Worm (Caenorhabditis elegans) whole organism, young adult: ENCODE results near the gene ncs-6.

ENCODE experiments used
- C06A6.2 ChIP-seq: fragments of 200-800 bp; sonication (Bioruptor generic); conservative IDR thresholded peaks from 2 replicates; pipeline ENCODE4 v1.3.6; 2022; ENCODE audit warnings: missing genetic modification characterization, missing compliant biosample characterization
- Y53F4B.3 ChIP-seq: fragments of 200-800 bp; sonication (Bioruptor generic); IDR thresholded peaks from 2 replicates; pipeline ENCODE4 v1.3.6; 2022; ENCODE audit warnings: missing genetic modification reagents, missing genetic modification characterization, missing compliant biosample characterization
- Y53G8AR.9 ChIP-seq: fragments of 200-800 bp; sonication (Bioruptor generic); conservative IDR thresholded peaks from 2 replicates; pipeline ENCODE4 v1.3.6; 2022; ENCODE audit warnings: missing genetic modification reagents, missing genetic modification characterization, missing compliant biosample characterization
- Y56A3A.18 ChIP-seq: fragments of 200-800 bp; sonication (Bioruptor generic); IDR thresholded peaks from 2 replicates; pipeline ENCODE4 v1.3.6; 2022; ENCODE audit warnings: missing genetic modification reagents, missing genetic modification characterization, missing compliant biosample characterization
- Y95B8A.8 ChIP-seq: fragments of 200-800 bp; sonication (Bioruptor generic); IDR thresholded peaks from 2 replicates; pipeline ENCODE4 v1.3.6; 2022; ENCODE audit warnings: missing genetic modification reagents, missing genetic modification characterization, missing compliant biosample characterization
- ZK185.1 ChIP-seq: sonication (generic microtip); optimal IDR thresholded peaks from 2 replicates; lab custom pipeline; 2016; ENCODE audit warnings: mild to moderate bottlenecking, missing genetic modification characterization, missing compliant biosample characterization; ENCODE audit not compliant: poor library complexity, severe bottlenecking
- aptf-2 ChIP-seq: fragments of 200-800 bp; sonication (Bioruptor generic); conservative IDR thresholded peaks from 2 replicates; pipeline ENCODE4 v1.3.6; 2022; ENCODE audit warnings: missing genetic modification reagents, missing genetic modification characterization, missing compliant biosample characterization
- attf-5 ChIP-seq: fragments of 200-800 bp; sonication (Bioruptor generic); optimal IDR thresholded peaks from 2 replicates; lab custom pipeline; 2018; ENCODE audit warnings: mild to moderate bottlenecking, missing genetic modification characterization, missing compliant biosample characterization
- cebp-1 ChIP-seq, 2 experiments: fragments of 200-800 bp in 1 of 2; sonication (Bioruptor generic) in 1 of 2; sonication (generic microtip) in 1 of 2; IDR thresholded peaks in 1 of 2; optimal IDR thresholded peaks in 1 of 2; 2 replicates each; pipeline versions ENCODE4 v1.3.6 to Lab custom; 2017 to 2022; ENCODE audit warnings: missing compliant biosample characterization in 2 of 2, missing genetic modification characterization in 2 of 2, mild to moderate bottlenecking in 1 of 2, missing genetic modification reagents in 1 of 2, moderate library complexity in 1 of 2
- ceh-27 ChIP-seq: fragments of 200-800 bp; sonication (Bioruptor generic); optimal IDR thresholded peaks from 2 replicates; lab custom pipeline; 2018; ENCODE audit warnings: mild to moderate bottlenecking, missing genetic modification characterization, moderate library complexity, missing compliant biosample characterization
- ceh-58 ChIP-seq: fragments of 200-800 bp; sonication (Bioruptor generic); IDR thresholded peaks from 2 replicates; pipeline ENCODE4 v1.3.6; 2022; ENCODE audit warnings: missing genetic modification characterization, missing compliant biosample characterization
- him-1 ChIP-seq: sonication (generic microtip); optimal IDR thresholded peaks from 2 replicates; lab custom pipeline; 2016; ENCODE audit warnings: missing genotype, missing genetic modification reagents, missing genetic modification characterization, missing compliant biosample characterization
- hmg-1.2 ChIP-seq: fragments of 200-800 bp; sonication (Bioruptor generic); IDR thresholded peaks from 2 replicates; pipeline ENCODE4 v1.3.6; 2022; ENCODE audit warnings: missing genetic modification reagents, missing genetic modification characterization, missing compliant biosample characterization
- hmg-20 ChIP-seq: fragments of 200-800 bp; sonication (Bioruptor generic); IDR thresholded peaks from 2 replicates; pipeline ENCODE4 v1.3.6; 2022; ENCODE audit warnings: missing genetic modification reagents, missing genetic modification characterization, missing compliant biosample characterization
- hrde-1 ChIP-seq: sonication (generic microtip); optimal IDR thresholded peaks from 2 replicates; lab custom pipeline; 2016; ENCODE audit warnings: missing genetic modification characterization, mild to moderate bottlenecking, missing compliant biosample characterization, moderate library complexity, missing genotype, missing genetic modification reagents, borderline replicate concordance
- let-607 ChIP-seq, 2 experiments: fragments of 200-800 bp in 1 of 2; sonication (Bioruptor generic) in 1 of 2; sonication (generic microtip) in 1 of 2; optimal IDR thresholded peaks; 2 replicates each; lab custom pipeline; 2016 to 2018; ENCODE audit warnings: mild to moderate bottlenecking in 2 of 2, missing compliant biosample characterization in 2 of 2, missing genetic modification characterization in 2 of 2, moderate library complexity in 2 of 2, missing genotype in 1 of 2
- lir-1 ChIP-seq: fragments of 200-800 bp; sonication (Bioruptor generic); conservative IDR thresholded peaks from 2 replicates; pipeline ENCODE4 v1.3.6; 2022; ENCODE audit warnings: missing genetic modification reagents, missing genetic modification characterization, missing compliant biosample characterization
- lsl-1 ChIP-seq: fragments of 200-800 bp; sonication (Bioruptor generic); optimal IDR thresholded peaks from 2 replicates; lab custom pipeline; 2018; ENCODE audit warnings: mild to moderate bottlenecking, missing genetic modification characterization, moderate library complexity, missing compliant biosample characterization
- madf-6 ChIP-seq: fragments of 200-800 bp; sonication (Bioruptor generic); IDR thresholded peaks from 2 replicates; pipeline ENCODE4 v1.3.6; 2022; ENCODE audit warnings: missing genetic modification reagents, missing genetic modification characterization, missing compliant biosample characterization
- mcd-1 ChIP-seq: fragments of 200-800 bp; sonication (Bioruptor generic); IDR thresholded peaks from 2 replicates; pipeline ENCODE4 v1.3.6; 2022; ENCODE audit warnings: missing genetic modification reagents, missing genetic modification characterization, missing compliant biosample characterization
- mes-4 ChIP-seq: sonication (generic microtip); optimal IDR thresholded peaks from 2 replicates; lab custom pipeline; 2016; ENCODE audit warnings: missing genotype, missing genetic modification characterization, missing compliant biosample characterization
- nhr-27 ChIP-seq: fragments of 200-800 bp; sonication (Bioruptor generic); optimal IDR thresholded peaks from 2 replicates; lab custom pipeline; 2018; ENCODE audit warnings: mild to moderate bottlenecking, missing genetic modification characterization, moderate library complexity, missing compliant biosample characterization
- tlf-1 ChIP-seq: fragments of 200-800 bp; sonication (Bioruptor generic); optimal IDR thresholded peaks from 2 replicates; lab custom pipeline; 2018; ENCODE audit warnings: mild to moderate bottlenecking, missing genetic modification characterization, missing compliant biosample characterization
- unc-62 ChIP-seq: fragments of 150-350 bp; optimal IDR thresholded peaks from 2 replicates; lab custom pipeline; 2014; ENCODE audit warnings: missing biosample characterization, missing genetic modification reagents, missing genetic modification characterization
- ztf-25 ChIP-seq: fragments of 200-800 bp; sonication (Bioruptor generic); IDR thresholded peaks from 2 replicates; pipeline ENCODE4 v1.3.6; 2022; ENCODE audit warnings: missing genetic modification reagents, missing genetic modification characterization, missing compliant biosample characterization
- ztf-28 ChIP-seq: fragments of 200-800 bp; sonication (Bioruptor generic); IDR thresholded peaks from 2 replicates; pipeline ENCODE4 v1.3.6; 2022; ENCODE audit warnings: missing genetic modification reagents, missing genetic modification characterization, missing compliant biosample characterization

The ncs-6 gene

ce11 chrII:3482231-3482630 lies 46.1 kb downstream of the ncs-6 start, which contains the start of gene smu-2 (continued):
- peak; percentile 66; the same call in 1 of the 2 replicates for TF ChIP-seq aptf-2 (GFP tag; lab: Robert Waterston, UW)
- TF ChIP-seq hmg-1.2 (GFP tag; lab: Robert Waterston, UW) = peak; percentile 49; the same call in 1 of the 2 replicates
- TF ChIP-seq ztf-25 (GFP tag; lab: Robert Waterston, UW) = 0 out of 2 replicates have a peak, but pooled peaks have one; percentile 32

ce11 chrII:3481584-3481983 lies 46.7 kb downstream of the ncs-6 start, which contains the start of gene Y49F6B.8:
Gene Y49F6B.8, minus strand, starts transcription at chrII:3481684.
- TF ChIP-seq Y53F4B.3 (no peak), ztf-28 (GFP tag; lab: Robert Waterston, UW) (no peak)

ce11 chrII:3477171-3477570 lies 51.1 kb downstream of the ncs-6 start, which contains the start of gene fbxb-104:
Gene fbxb-104, minus strand, starts transcription at chrII:3477271.
- TF ChIP-seq ZK185.1 (tag; lab: Kevin White, UChicago) (no peak), Y53G8AR.9 (GFP tag; lab: Robert Waterston, UW) (no peak), Y95B8A.8 (no peak), lsl-1 (GFP tag; lab: Kevin White, UChicago) (no peak), ceh-27 (GFP tag; lab: Kevin White, UChicago) (no peak), aptf-2 (GFP tag; lab: Robert Waterston, UW) (no peak), hmg-20 (GFP tag; lab: Robert Waterston, UW) (no peak), unc-62 (GFP tag; lab: Kevin White, UChicago) (no peak), mcd-1 (GFP tag; lab: Robert Waterston, UW) (no peak), lir-1 (GFP tag; lab: Robert Waterston, UW) (no peak), hrde-1 (tag; lab: Kevin White, UChicago) (no peak), nhr-27 (tag; lab: Kevin White, UChicago) (no peak), C06A6.2 (no peak), attf-5 (GFP tag; lab: Kevin White, UChicago) (no peak), Y56A3A.18 (no peak), madf-6 (no peak)

ce11 chrII:3476536-3476935 lies 51.8 kb downstream of the ncs-6 start:
- TF ChIP-seq ceh-58 (GFP tag; lab: Robert Waterston, UW) (no peak), ztf-28 (GFP tag; lab: Robert Waterston, UW) (no peak), cebp-1 (GFP tag; IDR thresholded peaks at IDR 0.05; lab: Robert Waterston, UW) (no peak), cebp-1 (tag; optimal IDR thresholded peaks at IDR 0.05; lab: Kevin White, UChicago) (no peak), let-607 (tag; optimal IDR thresholded peaks at IDR 0.05; lab: Kevin White, UChicago) (no peak), mes-4 (tag; lab: Kevin White, UChicago) (no peak), him-1 (tag; lab: Kevin White, UChicago) (no peak), tlf-1 (GFP tag; lab: Kevin White, UChicago) (no peak)
